Fruit fly (Drosophila melanogaster): ENCODE measurements around the gene hzg.

hzg gene

dm6 chr3L:16002116-16002716 is 2.3 kb downstream of the hzg start (continued):
- TF ChIP-seq CG18619 (GFP tag; optimal IDR thresholded peaks at IDR 0.05), result no peak
- no peak for TF ChIP-seq TFAM (GFP tag; optimal IDR thresholded peaks at IDR 0.05)
- TF ChIP-seq E2f2 (GFP tag; IDR thresholded peaks at IDR 0.05), result no peak
- TF ChIP-seq CG3407 (GFP tag; optimal IDR thresholded peaks at IDR 0.05), result no peak
- TF ChIP-seq CHES-1-like (GFP tag; optimal IDR thresholded peaks at IDR 0.05), result no peak
- no peak for TF ChIP-seq Hmr (GFP tag; optimal IDR thresholded peaks at IDR 0.05)
- no peak for TF ChIP-seq sc (optimal IDR thresholded peaks at IDR 0.05)
- no peak for TF ChIP-seq sc (GFP tag; optimal IDR thresholded peaks at IDR 0.05)
- TF ChIP-seq Xbp1 (GFP tag; optimal IDR thresholded peaks at IDR 0.05), result no peak
- no peak for TF ChIP-seq Poxn (GFP tag; IDR thresholded peaks at IDR 0.05)
- no peak for TF ChIP-seq pan (optimal IDR thresholded peaks at IDR 0.05)
- TF ChIP-seq pan (GFP tag; optimal IDR thresholded peaks at IDR 0.05 in 1 of 2, IDR thresholded peaks at IDR 0.05 in 1 of 2), result no peak
- TF ChIP-seq cad (GFP tag; optimal IDR thresholded peaks at IDR 0.05), result no peak
- TF ChIP-seq Oli (tag; optimal IDR thresholded peaks at IDR 0.05), result no peak
- TF ChIP-seq tx (GFP tag; optimal IDR thresholded peaks at IDR 0.05), result no peak
- TF ChIP-seq luna (GFP tag; optimal IDR thresholded peaks at IDR 0.05), result no peak
- no peak for TF ChIP-seq Dek (tag; optimal IDR thresholded peaks at IDR 0.05)
- TF ChIP-seq CG6272 (GFP tag; IDR thresholded peaks at IDR 0.05), result no peak
- TF ChIP-seq Dbx (GFP tag; IDR thresholded peaks at IDR 0.05), result no peak
- TF ChIP-seq zfh1 (GFP tag; IDR thresholded peaks at IDR 0.05), result no peak
- no peak for TF ChIP-seq Doc2 (GFP tag; IDR thresholded peaks at IDR 0.05)
- TF ChIP-seq CG42726 (GFP tag; IDR thresholded peaks at IDR 0.05; ENCODE audit: partially characterized antibody), result no peak
- TF ChIP-seq CG9215 (GFP tag; IDR thresholded peaks at IDR 0.05), result no peak
- no peak for TF ChIP-seq CG4730 (GFP tag; IDR thresholded peaks at IDR 0.05)
- TF ChIP-seq Awh (GFP tag; IDR thresholded peaks at IDR 0.05), result no peak
- TF ChIP-seq CG8388 (GFP tag; optimal IDR thresholded peaks at IDR 0.05), result no peak
- peak in 1 of 2 experiments; percentile 18 for TF ChIP-seq Trl (optimal IDR thresholded peaks at IDR 0.05)
- no peak for TF ChIP-seq Trl (GFP tag; optimal IDR thresholded peaks at IDR 0.05)
- TF ChIP-seq ttk (GFP tag; IDR thresholded peaks at IDR 0.05), result no peak
- no peak for TF ChIP-seq Bteb2 (GFP tag; optimal IDR thresholded peaks at IDR 0.05)
- TF ChIP-seq ewg (GFP tag; optimal IDR thresholded peaks at IDR 0.05), result no peak
- no peak for TF ChIP-seq CG7372 (GFP tag; IDR thresholded peaks at IDR 0.05)
- TF ChIP-seq CG14965 (GFP tag; optimal IDR thresholded peaks at IDR 0.05; ENCODE audit: borderline replicate concordance), result no peak
- peak; percentile 1 for TF ChIP-seq lilli (GFP tag; optimal IDR thresholded peaks at IDR 0.05)
- TF ChIP-seq CG12236 (GFP tag; optimal IDR thresholded peaks at IDR 0.05), result no peak
- TF ChIP-seq ssp (GFP tag; IDR thresholded peaks at IDR 0.05), result no peak
- TF ChIP-seq tna (GFP tag; IDR thresholded peaks at IDR 0.05; ENCODE audit: partially characterized antibody), result no peak
- no peak for TF ChIP-seq gt (GFP tag; IDR thresholded peaks at IDR 0.05)
- TF ChIP-seq Optix (GFP tag; IDR thresholded peaks at IDR 0.05), result no peak
- no peak for TF ChIP-seq CG17829 (tag; optimal IDR thresholded peaks at IDR 0.05)
- no peak for TF ChIP-seq fd96Cb (tag; optimal IDR thresholded peaks at IDR 0.05)
- TF ChIP-seq jumu (GFP tag; optimal IDR thresholded peaks at IDR 0.05), result no peak
- TF ChIP-seq Spps (tag; optimal IDR thresholded peaks at IDR 0.05), result no peak
- no peak for TF ChIP-seq chm (GFP tag; IDR thresholded peaks at IDR 0.05)
- no peak for TF ChIP-seq ab (GFP tag; optimal IDR thresholded peaks at IDR 0.05)
- 0 out of 3 replicates have a peak, but pooled peaks have one; percentile 10 for TF ChIP-seq row (GFP tag; IDR thresholded peaks at IDR 0.05)
- TF ChIP-seq Myb (GFP tag; optimal IDR thresholded peaks at IDR 0.05), result no peak
- no peak for TF ChIP-seq Meics (GFP tag; optimal IDR thresholded peaks at IDR 0.05)
- TF ChIP-seq crc (GFP tag; optimal IDR thresholded peaks at IDR 0.05), result peak; percentile 5
- no peak for TF ChIP-seq kah (GFP tag; optimal IDR thresholded peaks at IDR 0.05)
- TF ChIP-seq her (GFP tag; optimal IDR thresholded peaks at IDR 0.05), result no peak
- no peak for TF ChIP-seq lbe (GFP tag; optimal IDR thresholded peaks at IDR 0.05)
- no peak for TF ChIP-seq CG15514 (GFP tag; optimal IDR thresholded peaks at IDR 0.05)
